Fruit fly (Drosophila melanogaster): Measurements from ENCODE around the gene nSyb.

Gene nSyb

dm6 chr3L:1628176-1628866 lies 9.2 kb downstream of the nSyb start, which contains the start of gene CG13928 (continued):
- TF ChIP-seq CG1603 (tag; optimal IDR thresholded peaks at IDR 0.05), result no peak
- peak; percentile 53 for TF ChIP-seq Med (GFP tag)
- no peak for TF ChIP-seq CG10431 (GFP tag; optimal IDR thresholded peaks at IDR 0.05)
- TF ChIP-seq usp (GFP tag; optimal IDR thresholded peaks at IDR 0.05), result no peak
- no peak for TF ChIP-seq CG13424 (tag; optimal IDR thresholded peaks at IDR 0.05)
- no peak for TF ChIP-seq CG7357 (GFP tag; IDR thresholded peaks at IDR 0.05)
- no peak for TF ChIP-seq hth (optimal IDR thresholded peaks at IDR 0.05)
- no peak for TF ChIP-seq CG9727 (GFP tag; optimal IDR thresholded peaks at IDR 0.05)
- TF ChIP-seq CG18011 (GFP tag; optimal IDR thresholded peaks at IDR 0.05), result no peak
- no peak for TF ChIP-seq gfzf (GFP tag; optimal IDR thresholded peaks at IDR 0.05)
- TF ChIP-seq Hr39 (optimal IDR thresholded peaks at IDR 0.05), result no peak
- TF ChIP-seq CG15514 (GFP tag; optimal IDR thresholded peaks at IDR 0.05), result peak; percentile 21
- no peak for TF ChIP-seq D (optimal IDR thresholded peaks at IDR 0.05)
- TF ChIP-seq D (GFP tag; optimal IDR thresholded peaks at IDR 0.05), result no peak
- TF ChIP-seq Camta (GFP tag; optimal IDR thresholded peaks at IDR 0.05), result no peak
- TF ChIP-seq CG5180 (GFP tag; optimal IDR thresholded peaks at IDR 0.05), result no peak
- TF ChIP-seq ash1 (GFP tag; optimal IDR thresholded peaks at IDR 0.05), result no peak
- TF ChIP-seq HLH3B (GFP tag; IDR thresholded peaks at IDR 0.05), result no peak
- TF ChIP-seq onecut (GFP tag; IDR thresholded peaks at IDR 0.05), result no peak
- no peak for TF ChIP-seq CG8944 (GFP tag; optimal IDR thresholded peaks at IDR 0.05)
- TF ChIP-seq CG10321 (GFP tag; IDR thresholded peaks at IDR 0.05), result no peak
- no peak for TF ChIP-seq Antp (GFP tag; optimal IDR thresholded peaks at IDR 0.05)
- TF ChIP-seq jing (GFP tag; optimal IDR thresholded peaks at IDR 0.05), result no peak
- TF ChIP-seq CG12391 (tag; optimal IDR thresholded peaks at IDR 0.05), result no peak
- no peak for TF ChIP-seq slp2 (GFP tag; optimal IDR thresholded peaks at IDR 0.05)
- peak; percentile 60; the same call in 1 of the 3 replicates for TF ChIP-seq z (GFP tag; IDR thresholded peaks at IDR 0.05)
- TF ChIP-seq Dad (GFP tag; optimal IDR thresholded peaks at IDR 0.05), result no peak
- TF ChIP-seq CG31388 (GFP tag; optimal IDR thresholded peaks at IDR 0.05), result no peak
- no peak for TF ChIP-seq CG32532 (GFP tag; IDR thresholded peaks at IDR 0.05)
- TF ChIP-seq CG6175 (GFP tag; IDR thresholded peaks at IDR 0.05), result no peak
- TF ChIP-seq abd-A (tag; optimal IDR thresholded peaks at IDR 0.05), result peak; percentile 14
- no peak for TF ChIP-seq CG17385 (GFP tag; optimal IDR thresholded peaks at IDR 0.05)
- TF ChIP-seq sisA (GFP tag; IDR thresholded peaks at IDR 0.05), result no peak
- TF ChIP-seq Hmr (GFP tag; optimal IDR thresholded peaks at IDR 0.05), result no peak
- no peak for TF ChIP-seq exex (tag; optimal IDR thresholded peaks at IDR 0.05)
- TF ChIP-seq Atf6 (GFP tag; IDR thresholded peaks at IDR 0.05), result 0 out of 2 replicates have a peak, but pooled peaks have one; percentile 5
- no peak for TF ChIP-seq CrebB (tag; optimal IDR thresholded peaks at IDR 0.05)
- no peak for TF ChIP-seq dmrt11E (tag; optimal IDR thresholded peaks at IDR 0.05)
- TF ChIP-seq cwo (GFP tag; optimal IDR thresholded peaks at IDR 0.05), result no peak
- no peak for TF ChIP-seq CG7271 (tag; optimal IDR thresholded peaks at IDR 0.05)
- no peak for TF ChIP-seq CG7745 (tag; optimal IDR thresholded peaks at IDR 0.05)
- TF ChIP-seq CG18619 (GFP tag; optimal IDR thresholded peaks at IDR 0.05), result no peak
- TF ChIP-seq fd96Cb (tag; optimal IDR thresholded peaks at IDR 0.05), result no peak
- peak; percentile 73; the same call in 1 of the 4 replicates for TF ChIP-seq chinmo (GFP tag; IDR thresholded peaks at IDR 0.05; ENCODE audit: partially characterized antibody)
- no peak for TF ChIP-seq dimm (GFP tag; IDR thresholded peaks at IDR 0.05)
- no peak for TF ChIP-seq CG3726 (GFP tag; IDR thresholded peaks at IDR 0.05)
- no peak for TF ChIP-seq PHDP (tag; optimal IDR thresholded peaks at IDR 0.05)
- no peak for TF ChIP-seq CG4707 (GFP tag; optimal IDR thresholded peaks at IDR 0.05)
- TF ChIP-seq CG10147 (GFP tag; optimal IDR thresholded peaks at IDR 0.05), result no peak
- no peak for TF ChIP-seq Drgx (GFP tag; IDR thresholded peaks at IDR 0.05)
- no peak for TF ChIP-seq B-H2 (GFP tag; optimal IDR thresholded peaks at IDR 0.05)
